Fruit fly (Drosophila melanogaster): ENCODE data around the gene Trmt112.

Gene Trmt112

DNA sequence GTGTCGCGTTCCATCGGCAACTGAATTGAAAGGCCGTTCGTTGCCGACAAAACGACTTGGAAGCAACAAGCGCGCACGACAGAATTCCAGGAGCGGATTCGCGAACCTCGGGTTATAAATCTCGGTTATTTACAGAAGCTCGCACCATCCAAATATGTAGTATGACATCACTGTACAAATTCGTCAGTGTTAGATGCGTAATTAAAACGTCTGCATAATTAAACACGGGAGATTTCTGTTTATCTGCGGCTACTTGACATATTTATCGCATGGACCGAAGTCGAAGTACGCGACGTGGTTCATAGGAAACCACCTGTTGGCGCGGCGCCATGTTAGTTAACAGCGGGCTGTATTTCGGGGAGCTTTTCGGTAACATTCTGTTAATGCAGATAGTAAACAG, 44.7 kb downstream of the Trmt112 start, which contains the start of gene Ac78C (continued):
- peak; percentile 89 for TF ChIP-seq CG34422 (GFP tag; IDR thresholded peaks at IDR 0.05)
- peak; percentile 93 for TF ChIP-seq CG16779 (GFP tag; IDR thresholded peaks at IDR 0.05)
- TF ChIP-seq crol (GFP tag; IDR thresholded peaks at IDR 0.05): no peak
- TF ChIP-seq ash1 (GFP tag; optimal IDR thresholded peaks at IDR 0.05): peak; percentile 87
- TF ChIP-seq esg (GFP tag; conservative IDR thresholded peaks at IDR 0.05): peak; percentile 71
- TF ChIP-seq Bgb (GFP tag; IDR thresholded peaks at IDR 0.05; ENCODE audit: partially characterized antibody): peak; percentile 81
- TF ChIP-seq ken (GFP tag; IDR thresholded peaks at IDR 0.05): peak; percentile 83
- TF ChIP-seq D19A (tag; optimal IDR thresholded peaks at IDR 0.05): no peak
- TF ChIP-seq slbo (GFP tag; IDR thresholded peaks at IDR 0.05): peak; percentile 93
- TF ChIP-seq Nf-YC (tag; optimal IDR thresholded peaks at IDR 0.05): peak; percentile 77
- TF ChIP-seq tx (GFP tag; optimal IDR thresholded peaks at IDR 0.05): peak; percentile 84
- TF ChIP-seq zfh2 (GFP tag; optimal IDR thresholded peaks at IDR 0.05): peak; percentile 93
- peak; percentile 61 for TF ChIP-seq CG6654 (GFP tag; optimal IDR thresholded peaks at IDR 0.05)
- TF ChIP-seq ase (GFP tag; IDR thresholded peaks at IDR 0.05): peak; percentile 75; the same call in 2 of the 3 replicates
- peak; percentile 78 for TF ChIP-seq maf-S (GFP tag; optimal IDR thresholded peaks at IDR 0.05)
- no peak for TF ChIP-seq CG2202 (tag; optimal IDR thresholded peaks at IDR 0.05)
- peak; percentile 81 for TF ChIP-seq al (GFP tag; IDR thresholded peaks at IDR 0.05)
- peak; percentile 58 for TF ChIP-seq CG3065 (GFP tag; optimal IDR thresholded peaks at IDR 0.05)
- TF ChIP-seq Awh (GFP tag; IDR thresholded peaks at IDR 0.05): peak; percentile 84
- peak; percentile 78 for TF ChIP-seq shn (GFP tag; optimal IDR thresholded peaks at IDR 0.05)
- TF ChIP-seq CG30020 (tag; optimal IDR thresholded peaks at IDR 0.05): no peak
- TF ChIP-seq CG10462 (GFP tag; optimal IDR thresholded peaks at IDR 0.05): peak; percentile 64
- TF ChIP-seq onecut (GFP tag; IDR thresholded peaks at IDR 0.05): peak; percentile 71
- no peak for TF ChIP-seq CG4360 (GFP tag; IDR thresholded peaks at IDR 0.05)
- TF ChIP-seq CG17186 (GFP tag; optimal IDR thresholded peaks at IDR 0.05): peak; percentile 52
- peak; percentile 90 for TF ChIP-seq HLH3B (GFP tag; IDR thresholded peaks at IDR 0.05)
- TF ChIP-seq prd (optimal IDR thresholded peaks at IDR 0.05): no peak
- peak; percentile 81 for TF ChIP-seq prd (GFP tag; IDR thresholded peaks at IDR 0.05)
- no peak for TF ChIP-seq Doc3 (GFP tag; IDR thresholded peaks at IDR 0.05; ENCODE audit: partially characterized antibody)
- TF ChIP-seq C15 (GFP tag; IDR thresholded peaks at IDR 0.05): peak; percentile 74; the same call in 2 of the 3 replicates
- TF ChIP-seq CG2678 (tag; optimal IDR thresholded peaks at IDR 0.05): peak; percentile 91
- TF ChIP-seq Hsf (GFP tag; optimal IDR thresholded peaks at IDR 0.05): peak; percentile 77
- TF ChIP-seq bigmax (GFP tag; optimal IDR thresholded peaks at IDR 0.05): peak; percentile 1
- TF ChIP-seq mam (GFP tag; optimal IDR thresholded peaks at IDR 0.05): peak; percentile 96
- TF ChIP-seq CG12236 (GFP tag; optimal IDR thresholded peaks at IDR 0.05): peak; percentile 11
- TF ChIP-seq slp2 (GFP tag; optimal IDR thresholded peaks at IDR 0.05): peak; percentile 56
- TF ChIP-seq CG17912 (GFP tag; optimal IDR thresholded peaks at IDR 0.05): peak; percentile 84
- TF ChIP-seq Mrtf (GFP tag; IDR thresholded peaks at IDR 0.05): peak; percentile 87
- TF ChIP-seq nmo (GFP tag; optimal IDR thresholded peaks at IDR 0.05): peak; percentile 57
- TF ChIP-seq Hr51 (GFP tag; optimal IDR thresholded peaks at IDR 0.05): peak; percentile 73 to 82
- TF ChIP-seq CG9437 (GFP tag; optimal IDR thresholded peaks at IDR 0.05): no peak
- TF ChIP-seq vvl (GFP tag; IDR thresholded peaks at IDR 0.05): peak; percentile 95
- TF ChIP-seq Dll (GFP tag; IDR thresholded peaks at IDR 0.05; ENCODE audit: partially characterized antibody): 0 out of 4 replicates have a peak, but pooled peaks have one; percentile 15
- peak; percentile 92 for TF ChIP-seq eyg (GFP tag; optimal IDR thresholded peaks at IDR 0.05)
- no peak for TF ChIP-seq Kr (GFP tag; optimal IDR thresholded peaks at IDR 0.05)
- TF ChIP-seq vnd (GFP tag; IDR thresholded peaks at IDR 0.05; ENCODE audit: partially characterized antibody): peak; percentile 31; the same call in 1 of the 3 replicates
- TF ChIP-seq CG2120 (GFP tag; optimal IDR thresholded peaks at IDR 0.05): peak; percentile 95
- TF ChIP-seq chinmo (GFP tag; IDR thresholded peaks at IDR 0.05; ENCODE audit: partially characterized antibody): peak; percentile 83; the same call in 3 of the 4 replicates
- TF ChIP-seq CG15073 (GFP tag; optimal IDR thresholded peaks at IDR 0.05): no peak
- 0 out of 2 replicates have a peak, but pooled peaks have one; percentile 47 for TF ChIP-seq CG11696 (GFP tag; IDR thresholded peaks at IDR 0.05)
- peak; percentile 70 for TF ChIP-seq cas (GFP tag; IDR thresholded peaks at IDR 0.05)
- TF ChIP-seq Drgx (GFP tag; IDR thresholded peaks at IDR 0.05): peak; percentile 90
